Fruit fly (Drosophila melanogaster): ENCODE data around the gene CG13050.

The CG13050 gene

DNA sequence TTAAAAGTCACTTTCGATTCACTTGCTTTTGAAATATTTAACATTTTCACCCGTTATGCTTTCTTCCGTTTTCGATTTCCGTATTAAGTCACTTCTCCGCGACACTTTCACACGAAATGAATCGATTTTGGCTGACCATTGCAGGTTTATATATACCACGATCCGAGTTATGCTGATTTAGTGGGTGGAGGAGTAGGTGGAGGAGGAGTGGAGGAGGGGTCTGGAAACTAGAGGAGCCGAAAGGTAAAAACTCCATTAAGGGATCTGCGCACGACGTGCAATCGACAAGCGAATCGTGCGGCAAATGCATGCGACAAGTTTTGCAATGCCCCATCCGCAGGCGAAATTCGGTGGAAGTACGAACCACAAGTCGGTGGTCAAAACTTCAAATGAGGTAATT, 11.8 kb upstream of the CG13050 start, which contains the start of gene CG13045:
TSS of gene CG13045 (minus strand) at position 101 of the 400 bp plus-strand sequence.
- no peak for TF ChIP-seq tai (GFP tag; optimal IDR thresholded peaks at IDR 0.05)
- no peak for TF ChIP-seq usp (GFP tag; optimal IDR thresholded peaks at IDR 0.05)
- TF ChIP-seq GATAd (GFP tag; optimal IDR thresholded peaks at IDR 0.05) = no peak
- TF ChIP-seq Myc (optimal IDR thresholded peaks at IDR 0.05) = no peak
- TF ChIP-seq dmrt93B (GFP tag; optimal IDR thresholded peaks at IDR 0.05) = no peak
- TF ChIP-seq pan (optimal IDR thresholded peaks at IDR 0.05) = no peak
- no peak for TF ChIP-seq CrebA (GFP tag; optimal IDR thresholded peaks at IDR 0.05; ENCODE audit: borderline replicate concordance)
- TF ChIP-seq Abd-B (GFP tag; optimal IDR thresholded peaks at IDR 0.05) = no peak
- TF ChIP-seq Dif (GFP tag; optimal IDR thresholded peaks at IDR 0.05; ENCODE audit: partially characterized antibody) = no peak
- no peak for TF ChIP-seq CG9705 (GFP tag; optimal IDR thresholded peaks at IDR 0.05)
- TF ChIP-seq lola (GFP tag; optimal IDR thresholded peaks at IDR 0.05) = no peak
- no peak for TF ChIP-seq foxo (GFP tag; optimal IDR thresholded peaks at IDR 0.05)
- no peak for TF ChIP-seq Hnf4 (GFP tag; optimal IDR thresholded peaks at IDR 0.05)
- TF ChIP-seq ey (GFP tag; optimal IDR thresholded peaks at IDR 0.05) = no peak

DNA sequence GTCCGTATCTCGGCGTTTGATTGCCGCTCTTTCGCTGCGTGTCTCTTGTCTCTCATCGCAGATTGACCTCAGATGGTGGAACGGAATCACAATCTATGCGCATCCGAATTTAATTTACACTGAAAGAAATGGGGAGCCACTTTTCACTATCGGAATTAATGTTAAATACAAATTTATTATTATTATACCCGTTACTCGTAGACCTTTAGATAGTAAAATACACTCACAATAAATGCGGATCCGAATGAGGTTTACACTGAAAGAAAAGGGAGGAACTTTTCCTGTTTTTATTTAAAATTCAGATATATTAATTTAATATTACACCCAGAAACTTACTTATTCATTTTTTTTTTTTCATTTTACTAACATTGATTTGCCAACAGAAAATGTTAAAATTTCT, 10.0 kb upstream of the CG13050 start:
- TF ChIP-seq foxo (GFP tag; optimal IDR thresholded peaks at IDR 0.05) (peak in 1 of 2 experiments; percentile 9), Abd-B (GFP tag; optimal IDR thresholded peaks at IDR 0.05) (no peak)

DNA sequence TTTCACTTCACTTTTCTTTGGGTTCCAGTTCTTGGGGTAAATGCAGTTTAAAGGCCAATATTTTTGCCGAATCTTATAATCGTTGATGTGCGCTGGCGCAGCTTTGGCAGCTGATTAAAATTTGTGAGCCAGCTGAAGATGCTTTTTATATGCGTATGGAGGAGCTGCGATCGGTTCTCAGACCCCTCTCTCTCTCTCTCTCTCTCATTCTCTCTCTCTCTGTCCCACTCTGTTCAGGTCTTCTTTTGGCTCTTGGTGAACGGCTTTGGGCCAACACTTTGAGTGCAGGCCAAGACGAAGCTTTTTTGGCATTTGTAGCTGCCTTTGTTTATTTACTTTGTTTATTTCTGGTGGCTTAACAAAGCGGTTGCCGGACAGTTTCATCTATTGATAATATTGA, 9.3 kb upstream of the CG13050 start, which contains the start of gene CG13046:
TSS of gene CG13046 (minus strand) at position 101 of the 400 bp plus-strand sequence.
- TF ChIP-seq brk (GFP tag; optimal IDR thresholded peaks at IDR 0.05) = no peak

DNA sequence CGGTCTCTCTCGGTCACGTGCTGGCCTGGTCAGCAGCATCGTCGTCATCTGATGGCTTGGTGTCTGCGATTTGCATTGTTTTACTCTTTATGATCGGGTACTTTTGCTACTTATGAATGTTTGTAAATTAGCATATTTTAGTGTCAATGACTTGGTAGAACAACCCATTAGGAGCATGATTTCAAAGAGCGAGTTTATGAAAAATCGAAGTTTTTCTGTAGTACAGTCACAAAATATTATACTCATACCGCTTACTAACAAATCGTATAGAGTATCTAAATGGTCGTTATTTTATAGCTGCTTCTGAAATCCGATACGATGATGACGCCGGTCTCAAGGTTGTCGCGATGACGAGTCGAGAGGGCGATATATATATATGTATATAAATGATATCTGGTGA, 7.2 kb upstream of the CG13050 start:
- TF ChIP-seq brk (GFP tag; optimal IDR thresholded peaks at IDR 0.05) = no peak
- peak; percentile 32 for TF ChIP-seq ey (GFP tag; optimal IDR thresholded peaks at IDR 0.05)
- no peak for TF ChIP-seq CG9705 (GFP tag; optimal IDR thresholded peaks at IDR 0.05)
- TF ChIP-seq CrebA (GFP tag; optimal IDR thresholded peaks at IDR 0.05; ENCODE audit: borderline replicate concordance) = no peak
- no peak for TF ChIP-seq usp (GFP tag; optimal IDR thresholded peaks at IDR 0.05)
- TF ChIP-seq OdsH (GFP tag; optimal IDR thresholded peaks at IDR 0.05) = peak; percentile 34
- peak; percentile 13 for TF ChIP-seq Hnf4 (GFP tag; optimal IDR thresholded peaks at IDR 0.05)
- no peak for TF ChIP-seq tai (GFP tag; optimal IDR thresholded peaks at IDR 0.05)
- peak; percentile 50 for TF ChIP-seq fru (GFP tag; optimal IDR thresholded peaks at IDR 0.05)
- TF ChIP-seq rgr (GFP tag; optimal IDR thresholded peaks at IDR 0.05) = peak; percentile 51
- TF ChIP-seq woc (GFP tag; optimal IDR thresholded peaks at IDR 0.05) = peak; percentile 43
- TF ChIP-seq GATAd (GFP tag; optimal IDR thresholded peaks at IDR 0.05) = no peak
- no peak for TF ChIP-seq lola (GFP tag; optimal IDR thresholded peaks at IDR 0.05)
- TF ChIP-seq Sp1 (GFP tag; optimal IDR thresholded peaks at IDR 0.05) = no peak
- TF ChIP-seq foxo (GFP tag; optimal IDR thresholded peaks at IDR 0.05) = peak in 1 of 2 experiments; percentile 36
- TF ChIP-seq br (GFP tag; optimal IDR thresholded peaks at IDR 0.05) = peak; percentile 53
- TF ChIP-seq psq (GFP tag; optimal IDR thresholded peaks at IDR 0.05) = no peak
- TF ChIP-seq HLH106 (tag; optimal IDR thresholded peaks at IDR 0.05) = peak; percentile 42
- TF ChIP-seq h (GFP tag; optimal IDR thresholded peaks at IDR 0.05) = peak; percentile 53

DNA sequence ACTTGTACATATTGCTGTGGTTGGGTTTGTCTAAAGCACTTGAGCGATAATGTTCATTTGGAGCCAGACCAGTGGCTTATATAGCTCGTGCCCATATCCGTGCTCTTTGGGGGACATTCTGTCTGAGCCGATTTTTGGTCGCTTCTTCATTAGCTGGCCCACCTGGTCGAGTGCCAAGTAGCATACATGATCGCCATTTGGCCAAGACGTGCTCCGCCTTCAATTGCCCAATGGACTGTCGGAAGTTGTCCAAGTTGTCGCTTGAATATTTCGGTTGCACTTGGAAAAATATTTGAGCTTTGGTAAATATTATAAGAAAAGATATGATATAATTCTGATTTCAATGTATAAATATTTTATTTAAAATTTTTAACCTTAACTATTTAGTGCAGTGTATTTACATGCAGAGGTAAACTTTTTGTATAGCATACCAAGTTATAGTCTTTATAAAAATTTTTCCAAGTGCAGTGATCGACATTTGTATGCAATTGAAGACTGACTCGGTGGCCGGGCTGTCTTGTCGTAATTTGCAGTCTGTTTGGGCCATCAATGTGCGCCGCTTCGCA, 6.4 kb upstream of the CG13050 start, which contains the start of gene CG13047:
TSS of gene CG13047 (minus strand) at position 51 of the 566 bp plus-strand sequence.
- TF ChIP-seq br (GFP tag; optimal IDR thresholded peaks at IDR 0.05) (no peak), Abd-B (GFP tag; optimal IDR thresholded peaks at IDR 0.05) (no peak), Vsx2 (GFP tag; optimal IDR thresholded peaks at IDR 0.05; ENCODE audit: partially characterized antibody) (no peak), lola (GFP tag; optimal IDR thresholded peaks at IDR 0.05) (no peak), ey (GFP tag; optimal IDR thresholded peaks at IDR 0.05) (no peak), CG32264 (GFP tag; optimal IDR thresholded peaks at IDR 0.05) (no peak), Sp1 (GFP tag; optimal IDR thresholded peaks at IDR 0.05) (no peak)

DNA sequence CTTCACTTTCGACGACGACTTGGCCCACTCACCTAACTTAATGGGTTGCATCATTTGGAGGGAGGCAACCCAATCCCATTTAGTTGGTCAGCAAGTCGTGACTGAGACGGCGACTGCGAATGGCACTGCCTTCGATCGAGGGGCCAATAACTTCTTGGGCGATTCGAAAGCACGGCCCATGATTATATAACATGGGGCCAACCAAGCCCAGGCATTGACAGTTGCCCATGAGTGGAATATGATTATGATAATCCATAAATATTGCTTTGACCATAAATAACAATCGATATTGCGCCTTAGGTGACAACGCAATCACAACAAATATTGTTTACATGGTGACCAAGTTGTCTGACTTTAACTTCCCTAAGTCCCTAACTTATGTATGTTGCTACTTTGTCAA, 4.8 kb upstream of the CG13050 start, which contains the start of gene CG13048:
TSS of gene CG13048 (minus strand) at position 101 of the 400 bp plus-strand sequence.
- TF ChIP-seq N (GFP tag; optimal IDR thresholded peaks at IDR 0.05) (no peak), CG9705 (GFP tag; optimal IDR thresholded peaks at IDR 0.05) (no peak), GATAd (GFP tag; optimal IDR thresholded peaks at IDR 0.05) (no peak), Dfd (GFP tag; optimal IDR thresholded peaks at IDR 0.05) (no peak), Dif (GFP tag; optimal IDR thresholded peaks at IDR 0.05; ENCODE audit: partially characterized antibody) (no peak), tai (GFP tag; optimal IDR thresholded peaks at IDR 0.05) (no peak), pan (optimal IDR thresholded peaks at IDR 0.05) (no peak)

Measured in whole organism, wandering third instar larva.